Fruit fly (Drosophila melanogaster): ENCODE results near the gene nSyb.

The nSyb gene

dm6 chr3L:1584003-1584402, 53.5 kb downstream of the nSyb start (continued):
- TF ChIP-seq kay (GFP tag; optimal IDR thresholded peaks at IDR 0.05) (peak; percentile 25), CG1233 (GFP tag; optimal IDR thresholded peaks at IDR 0.05) (peak; percentile 53), Usf (GFP tag; optimal IDR thresholded peaks at IDR 0.05) (peak; percentile 11), sd (tag; optimal IDR thresholded peaks at IDR 0.05) (no peak), lola (GFP tag; optimal IDR thresholded peaks at IDR 0.05) (peak in 1 of 3 experiments; percentile 59), yki (optimal IDR thresholded peaks at IDR 0.05) (no peak), CG17568 (GFP tag; optimal IDR thresholded peaks at IDR 0.05) (peak; percentile 56), bsh (GFP tag; optimal IDR thresholded peaks at IDR 0.05) (peak; percentile 46 to 86), jigr1 (GFP tag; IDR thresholded peaks at IDR 0.05) (no peak), CG15479 (GFP tag; optimal IDR thresholded peaks at IDR 0.05) (no peak), gt (GFP tag; IDR thresholded peaks at IDR 0.05) (peak; percentile 27; the same call in 1 of the 2 replicates), Dip3 (GFP tag; optimal IDR thresholded peaks at IDR 0.05) (peak; percentile 25), Neu2 (GFP tag; optimal IDR thresholded peaks at IDR 0.05; ENCODE audit: borderline replicate concordance) (no peak), CG4328 (GFP tag; optimal IDR thresholded peaks at IDR 0.05) (no peak), klu (GFP tag; IDR thresholded peaks at IDR 0.05) (0 out of 2 replicates have a peak, but pooled peaks have one; percentile 10), Dp (GFP tag; optimal IDR thresholded peaks at IDR 0.05) (no peak), repo (GFP tag; optimal IDR thresholded peaks at IDR 0.05) (no peak), HLH4C (GFP tag; IDR thresholded peaks at IDR 0.05; ENCODE audit: partially characterized antibody) (no peak), slbo (GFP tag; IDR thresholded peaks at IDR 0.05) (peak; percentile 66), C15 (GFP tag; IDR thresholded peaks at IDR 0.05) (no peak), pb (GFP tag; optimal IDR thresholded peaks at IDR 0.05) (no peak), CG18599 (GFP tag; optimal IDR thresholded peaks at IDR 0.05) (no peak), Med (GFP tag) (peak; percentile 93), CG7786 (GFP tag; optimal IDR thresholded peaks at IDR 0.05) (peak; percentile 26), odd (GFP tag; optimal IDR thresholded peaks at IDR 0.05) (peak; percentile 25), dmrt11E (tag; optimal IDR thresholded peaks at IDR 0.05) (peak; percentile 72), CG11398 (GFP tag; optimal IDR thresholded peaks at IDR 0.05) (peak; percentile 38), dysf (GFP tag; IDR thresholded peaks at IDR 0.05) (peak; percentile 62; the same call in 2 of the 3 replicates), org-1 (GFP tag; optimal IDR thresholded peaks at IDR 0.05) (peak; percentile 45), Doc3 (GFP tag; IDR thresholded peaks at IDR 0.05; ENCODE audit: partially characterized antibody) (no peak), CG10654 (GFP tag; optimal IDR thresholded peaks at IDR 0.05) (no peak), CG10959 (GFP tag; IDR thresholded peaks at IDR 0.05) (no peak), Trl (optimal IDR thresholded peaks at IDR 0.05) (no peak), Trl (GFP tag; optimal IDR thresholded peaks at IDR 0.05) (no peak), CG7556 (GFP tag; optimal IDR thresholded peaks at IDR 0.05) (peak; percentile 33), gcm2 (GFP tag; optimal IDR thresholded peaks at IDR 0.05) (no peak), CG2875 (GFP tag; optimal IDR thresholded peaks at IDR 0.05) (peak; percentile 56), CG11723 (GFP tag; optimal IDR thresholded peaks at IDR 0.05) (peak; percentile 48), ftz-f1 (GFP tag; optimal IDR thresholded peaks at IDR 0.05) (no peak), Ptx1 (GFP tag; IDR thresholded peaks at IDR 0.05) (peak; percentile 66), Hsf (GFP tag; optimal IDR thresholded peaks at IDR 0.05) (peak; percentile 69), hkb (optimal IDR thresholded peaks at IDR 0.05) (no peak), hkb (GFP tag; IDR thresholded peaks at IDR 0.05) (no peak), Poxn (GFP tag; IDR thresholded peaks at IDR 0.05) (no peak), trh (GFP tag; optimal IDR thresholded peaks at IDR 0.05) (peak; percentile 26), en (GFP tag; optimal IDR thresholded peaks at IDR 0.05) (peak; percentile 18), Gug (GFP tag; IDR thresholded peaks at IDR 0.05) (peak; percentile 44; the same call in 2 of the 4 replicates), ap (GFP tag; IDR thresholded peaks at IDR 0.05) (peak; percentile 59), CG6765 (GFP tag; optimal IDR thresholded peaks at IDR 0.05) (no peak), Tbp (GFP tag; optimal IDR thresholded peaks at IDR 0.05) (no peak), Fer2 (tag; optimal IDR thresholded peaks at IDR 0.05) (no peak), CG31388 (GFP tag; optimal IDR thresholded peaks at IDR 0.05) (no peak), h (optimal IDR thresholded peaks at IDR 0.05) (no peak)
